Fruit fly (Drosophila melanogaster) whole organism, embryonic: Measurements from ENCODE around the gene CG13449.

Experiments used
- Asciz ChIP-seq: fragments of 200-800 bp; sonication (Bioruptor generic); optimal IDR thresholded peaks from 2 replicates; lab custom pipeline; 2017; ENCODE audit warnings: missing biosample characterization, mild to moderate bottlenecking, missing genetic modification characterization, missing genetic modification reagents
- BtbVII ChIP-seq: fragments of 200-800 bp; sonication (Bioruptor generic); optimal IDR thresholded peaks from 3 replicates; lab custom pipeline; 2017; ENCODE audit warnings: missing biosample characterization, mild to moderate bottlenecking, missing genetic modification characterization
- Bteb2 ChIP-seq: fragments of 200-800 bp; sonication (Bioruptor generic); optimal IDR thresholded peaks from 2 replicates; lab custom pipeline; 2016; ENCODE audit warnings: missing biosample characterization, missing genetic modification characterization
- CG10209 ChIP-seq: fragments of 200-800 bp; sonication (Bioruptor generic); optimal IDR thresholded peaks from 3 replicates; lab custom pipeline; 2017; ENCODE audit warnings: missing biosample characterization, mild to moderate bottlenecking, missing genetic modification characterization, missing genetic modification reagents
- CG11085 ChIP-seq: fragments of 200-800 bp; sonication (Bioruptor generic); IDR thresholded peaks from 2 replicates; pipeline ENCODE4 v1.3.6; 2022; ENCODE audit warnings: missing biosample characterization, missing genetic modification characterization
- CG11560 ChIP-seq: fragments of 200-800 bp; sonication (Bioruptor generic); IDR thresholded peaks from 3 replicates; pipeline ENCODE4 v1.3.6; 2022; ENCODE audit warnings: missing biosample characterization, missing genetic modification characterization
- CG12104 ChIP-seq: fragments of 200-800 bp; sonication (Bioruptor generic); optimal IDR thresholded peaks from 3 replicates; lab custom pipeline; 2016; ENCODE audit warnings: missing biosample characterization, missing genetic modification characterization
- CG12391 ChIP-seq: fragments of 200-800 bp; sonication (Bioruptor generic); optimal IDR thresholded peaks from 3 replicates; lab custom pipeline; 2018; ENCODE audit warnings: missing biosample characterization, mild to moderate bottlenecking, missing genetic modification characterization, moderate library complexity
- CG13296 ChIP-seq: fragments of 200-800 bp; sonication (Bioruptor generic); optimal IDR thresholded peaks from 3 replicates; lab custom pipeline; 2018; ENCODE audit warnings: missing biosample characterization, mild to moderate bottlenecking, missing genetic modification characterization
- CG1603 ChIP-seq: fragments of 200-800 bp; sonication (Bioruptor generic); optimal IDR thresholded peaks from 2 replicates; lab custom pipeline; 2019; ENCODE audit warnings: missing biosample characterization, mild to moderate bottlenecking, missing genetic modification characterization, moderate library complexity
- CG16779 ChIP-seq: fragments of 200-800 bp; sonication (Bioruptor generic); IDR thresholded peaks from 2 replicates; pipeline ENCODE4 v1.3.6; 2022; ENCODE audit warnings: missing biosample characterization, missing genetic modification characterization
- CG1792 ChIP-seq: fragments of 200-800 bp; sonication (Bioruptor generic); optimal IDR thresholded peaks from 2 replicates; lab custom pipeline; 2016; ENCODE audit warnings: missing biosample characterization, missing genetic modification characterization
- CG18011 ChIP-seq: fragments of 200-800 bp; sonication (Bioruptor generic); optimal IDR thresholded peaks from 2 replicates; lab custom pipeline; 2017; ENCODE audit warnings: missing biosample characterization, missing genetic modification characterization, mild to moderate bottlenecking, moderate library complexity, missing genotype
- CG18619 ChIP-seq: fragments of 200-800 bp; sonication (Bioruptor generic); optimal IDR thresholded peaks from 3 replicates; lab custom pipeline; 2017; ENCODE audit warnings: missing biosample characterization, mild to moderate bottlenecking, missing genetic modification characterization
- CG2199 ChIP-seq: fragments of 200-800 bp; sonication (Bioruptor generic); IDR thresholded peaks from 3 replicates; pipeline ENCODE4 v1.3.6; 2022; ENCODE audit warnings: missing biosample characterization, missing genetic modification characterization
- CG2875 ChIP-seq: fragments of 200-800 bp; sonication (Bioruptor generic); optimal IDR thresholded peaks from 2 replicates; lab custom pipeline; 2017; ENCODE audit warnings: missing biosample characterization, mild to moderate bottlenecking, missing genetic modification characterization, missing genetic modification reagents
- CG31365 ChIP-seq: fragments of 200-800 bp; sonication (Bioruptor generic); optimal IDR thresholded peaks from 2 replicates; lab custom pipeline; 2018; ENCODE audit warnings: missing biosample characterization, mild to moderate bottlenecking, missing genetic modification characterization
- CG5953 ChIP-seq: fragments of 200-800 bp; sonication (Bioruptor generic); IDR thresholded peaks from 2 replicates; pipeline ENCODE4 v1.3.6; 2022; ENCODE audit warnings: missing biosample characterization, missing genetic modification characterization
- CG6654 ChIP-seq: fragments of 200-800 bp; sonication (Bioruptor generic); optimal IDR thresholded peaks from 2 replicates; lab custom pipeline; 2017; ENCODE audit warnings: missing biosample characterization, mild to moderate bottlenecking, missing genetic modification characterization
- CG9609 ChIP-seq: fragments of 200-800 bp; sonication (Bioruptor generic); optimal IDR thresholded peaks from 3 replicates; lab custom pipeline; 2016; ENCODE audit warnings: missing biosample characterization, missing genetic modification characterization
- CG9797 ChIP-seq: fragments of 200-800 bp; sonication (Bioruptor generic); optimal IDR thresholded peaks from 3 replicates; lab custom pipeline; 2018; ENCODE audit warnings: missing biosample characterization, mild to moderate bottlenecking, missing genetic modification characterization
- CG9876 ChIP-seq: fragments of 200-800 bp; sonication (Bioruptor generic); optimal IDR thresholded peaks from 2 replicates; lab custom pipeline; 2016; ENCODE audit warnings: missing biosample characterization, missing genetic modification characterization
- D19A ChIP-seq: fragments of 200-800 bp; optimal IDR thresholded peaks from 3 replicates; lab custom pipeline; 2019; ENCODE audit warnings: missing biosample characterization, mild to moderate bottlenecking, missing genetic modification characterization, moderate library complexity
- Dek ChIP-seq: fragments of 200-800 bp; sonication (Bioruptor generic); optimal IDR thresholded peaks from 3 replicates; lab custom pipeline; 2019; ENCODE audit warnings: missing biosample characterization, mild to moderate bottlenecking, missing genetic modification characterization, moderate library complexity
- Fer3 ChIP-seq: fragments of 200-800 bp; sonication (Bioruptor generic); optimal IDR thresholded peaks from 2 replicates; lab custom pipeline; 2018; ENCODE audit warnings: missing biosample characterization, mild to moderate bottlenecking, missing genetic modification characterization, moderate library complexity
- Hr51 ChIP-seq, 2 experiments: fragments of 200-800 bp; sonication (Bioruptor generic); optimal IDR thresholded peaks; 2 replicates in 1 of 2; 3 replicates in 1 of 2; lab custom pipeline; 2016 to 2018; ENCODE audit warnings: missing biosample characterization in 2 of 2, missing genetic modification characterization in 2 of 2, mild to moderate bottlenecking in 1 of 2, moderate library complexity in 1 of 2
- MTF-1 ChIP-seq: fragments of 200-800 bp; sonication (Bioruptor generic); optimal IDR thresholded peaks from 2 replicates; lab custom pipeline; 2018; ENCODE audit warnings: missing biosample characterization, mild to moderate bottlenecking, missing genetic modification characterization, borderline replicate concordance
- Mad ChIP-seq: fragments of 200-800 bp; sonication (Bioruptor generic); optimal IDR thresholded peaks from 2 replicates; lab custom pipeline; 2016; ENCODE audit warnings: missing biosample characterization, missing genetic modification characterization
- Med ChIP-seq: fragments of 200-800 bp; sonication (Bioruptor generic); peaks from one replicate; lab custom pipeline; 2016; ENCODE audit warnings: missing biosample characterization, missing genetic modification characterization, mild to moderate bottlenecking, inconsistent platforms, moderate library complexity
- Oaz ChIP-seq: fragments of 200-800 bp; sonication (Bioruptor generic); IDR thresholded peaks from 2 replicates; pipeline ENCODE4 v1.3.6; 2022; ENCODE audit warnings: missing biosample characterization, missing genetic modification characterization
- Side ChIP-seq: fragments of 200-800 bp; sonication (Bioruptor generic); optimal IDR thresholded peaks from 2 replicates; lab custom pipeline; 2016; ENCODE audit warnings: missing biosample characterization, missing genetic modification characterization
- Taf1 ChIP-seq: fragments of 200-800 bp; sonication (Bioruptor generic); IDR thresholded peaks from 2 replicates; pipeline ENCODE4 v1.3.6; 2022; ENCODE audit warnings: missing biosample characterization, missing genetic modification characterization
- Trl ChIP-seq, 3 experiments: fragments of >200 bp in 2 of 3; fragments of 200-800 bp in 1 of 3; sonication (Bioruptor generic) in 1 of 3; optimal IDR thresholded peaks; 2 replicates in 1 of 3; 3 replicates in 2 of 3; lab custom pipeline; 2016 to 2017; ENCODE audit warnings: missing biosample characterization in 1 of 3, missing genetic modification characterization in 1 of 3
- ac ChIP-seq: fragments of 200-800 bp; sonication (Bioruptor generic); optimal IDR thresholded peaks from 3 replicates; lab custom pipeline; 2017; ENCODE audit warnings: missing biosample characterization, mild to moderate bottlenecking, missing genetic modification characterization
- al ChIP-seq: fragments of 200-800 bp; sonication (Bioruptor generic); IDR thresholded peaks from 2 replicates; pipeline ENCODE4 v1.3.6; 2022; ENCODE audit warnings: missing biosample characterization, missing genetic modification characterization
- ash1 ChIP-seq: fragments of 200-800 bp; sonication (Bioruptor generic); optimal IDR thresholded peaks from 2 replicates; lab custom pipeline; 2018; ENCODE audit warnings: missing biosample characterization, mild to moderate bottlenecking, missing genetic modification characterization
- cad ChIP-seq: fragments of >200 bp; optimal IDR thresholded peaks from 2 replicates; lab custom pipeline; 2017; ENCODE audit warnings: missing biosample characterization, missing genetic modification characterization
- chm ChIP-seq: fragments of 200-800 bp; sonication (Bioruptor generic); IDR thresholded peaks from 2 replicates; pipeline ENCODE4 v1.3.6; 2022; ENCODE audit warnings: missing biosample characterization, missing genetic modification characterization
- exex ChIP-seq: fragments of 200-800 bp; sonication (Bioruptor generic); optimal IDR thresholded peaks from 4 replicates; lab custom pipeline; 2018; ENCODE audit warnings: missing biosample characterization, mild to moderate bottlenecking, missing genetic modification characterization, moderate library complexity
- ham ChIP-seq: fragments of 200-800 bp; sonication (Bioruptor generic); IDR thresholded peaks from 2 replicates; pipeline ENCODE4 v1.3.6; 2022; ENCODE audit warnings: missing biosample characterization, missing genetic modification characterization
- onecut ChIP-seq: fragments of 200-800 bp; sonication (Bioruptor generic); IDR thresholded peaks from 2 replicates; pipeline ENCODE4 v1.3.6; 2022; ENCODE audit warnings: missing biosample characterization, missing genetic modification characterization
- pum ChIP-seq: fragments of 200-800 bp; sonication (Bioruptor generic); optimal IDR thresholded peaks from 2 replicates; lab custom pipeline; 2016; ENCODE audit warnings: missing biosample characterization, missing genetic modification characterization
- pzg ChIP-seq: fragments of 200-800 bp; sonication (Bioruptor generic); optimal IDR thresholded peaks from 3 replicates; lab custom pipeline; 2018; ENCODE audit warnings: missing biosample characterization, mild to moderate bottlenecking, missing genetic modification characterization, moderate library complexity
- run ChIP-seq: fragments of 200-800 bp; sonication (Bioruptor generic); optimal IDR thresholded peaks from 3 replicates; lab custom pipeline; 2018; ENCODE audit warnings: missing biosample characterization, mild to moderate bottlenecking, missing genetic modification characterization
- sc ChIP-seq, 3 experiments: fragments of >200 bp in 2 of 3; fragments of 200-800 bp in 1 of 3; sonication (Bioruptor generic) in 1 of 3; optimal IDR thresholded peaks; 2 replicates in 2 of 3; 3 replicates in 1 of 3; lab custom pipeline; 2017; ENCODE audit warnings: mild to moderate bottlenecking in 1 of 3, missing biosample characterization in 1 of 3, missing genetic modification characterization in 1 of 3, missing genetic modification reagents in 1 of 3
- schlank ChIP-seq: fragments of 200-800 bp; sonication (Bioruptor generic); optimal IDR thresholded peaks from 2 replicates; lab custom pipeline; 2018; ENCODE audit warnings: missing biosample characterization, mild to moderate bottlenecking, missing genetic modification characterization
- stwl ChIP-seq: fragments of 200-800 bp; sonication (Bioruptor generic); optimal IDR thresholded peaks from 3 replicates; lab custom pipeline; 2018; ENCODE audit warnings: missing biosample characterization, mild to moderate bottlenecking, missing genetic modification characterization, moderate library complexity
- zen ChIP-seq: fragments of 200-800 bp; sonication (Bioruptor generic); optimal IDR thresholded peaks from 3 replicates; lab custom pipeline; 2018; ENCODE audit warnings: missing biosample characterization, mild to moderate bottlenecking, missing genetic modification characterization, moderate library complexity
- zfh2 ChIP-seq: fragments of 200-800 bp; sonication (Bioruptor generic); optimal IDR thresholded peaks from 2 replicates; lab custom pipeline; 2016; ENCODE audit warnings: missing biosample characterization, missing genetic modification characterization

CG13449 gene

dm6 chr3L:15619626-15620247 lies 7.1 kb upstream of the CG13449 start, which contains the start of gene Phs (continued):
- TF ChIP-seq chm (GFP tag; lab: Robert Waterston, UW) (peak; percentile 93), Side (GFP tag; lab: Kevin White, UChicago) (peak; percentile 90), CG2875 (peak; percentile 51), zen (tag; lab: Kevin White, UChicago) (peak; percentile 11), Trl (optimal IDR thresholded peaks at IDR 0.05; lab: Kevin White, UChicago) (peak; percentile 90 to 92), Trl (GFP tag; optimal IDR thresholded peaks at IDR 0.05; lab: Kevin White, UChicago) (peak; percentile 92), CG12391 (peak; percentile 50), CG18011 (GFP tag; lab: Kevin White, UChicago) (peak; percentile 56), CG2199 (peak; percentile 71; the same call in 1 of the 3 replicates), onecut (GFP tag; lab: Robert Waterston, UW) (peak; percentile 72), run (no peak), ash1 (GFP tag; lab: Kevin White, UChicago) (peak; percentile 82), CG6654 (GFP tag; lab: Kevin White, UChicago) (no peak), CG12104 (GFP tag; lab: Kevin White, UChicago) (peak; percentile 22), ham (no peak), pzg (GFP tag; lab: Kevin White, UChicago) (peak; percentile 85), Dek (tag; lab: Kevin White, UChicago) (peak; percentile 12), Fer3 (peak; percentile 67), D19A (no peak), zfh2 (GFP tag; lab: Kevin White, UChicago) (peak; percentile 94), BtbVII (GFP tag; lab: Kevin White, UChicago) (peak; percentile 52), schlank (tag; lab: Kevin White, UChicago) (peak; percentile 64), CG18619 (GFP tag; lab: Kevin White, UChicago) (peak; percentile 76), Mad (peak; percentile 77), CG9609 (peak; percentile 91), CG16779 (peak; percentile 83), Taf1 (no peak), Med (GFP tag; lab: Kevin White, UChicago) (peak; percentile 99), Bteb2 (GFP tag; lab: Kevin White, UChicago) (peak; percentile 71), pum (peak; percentile 89), al (GFP tag; lab: Robert Waterston, UW) (peak; percentile 62), ac (peak; percentile 36), CG10209 (GFP tag; lab: Kevin White, UChicago) (peak; percentile 80), sc (optimal IDR thresholded peaks at IDR 0.05; lab: Kevin White, UChicago) (no peak), sc (GFP tag; optimal IDR thresholded peaks at IDR 0.05; lab: Kevin White, UChicago) (peak; percentile 36), CG11560 (tag; lab: Robert Waterston, UW) (no peak), exex (no peak), CG9876 (GFP tag; lab: Kevin White, UChicago) (peak; percentile 83), CG13296 (GFP tag; lab: Kevin White, UChicago) (peak; percentile 53), CG1792 (GFP tag; lab: Kevin White, UChicago) (peak; percentile 71), CG5953 (GFP tag; lab: Robert Waterston, UW) (peak; percentile 65), Hr51 (GFP tag; optimal IDR thresholded peaks at IDR 0.05; lab: Kevin White, UChicago) (peak; percentile 4 to 91), CG11085 (peak; percentile 88), CG9797 (GFP tag; lab: Kevin White, UChicago) (peak; percentile 52), CG31365 (peak; percentile 39), cad (GFP tag; lab: Kevin White, UChicago) (no peak), MTF-1 (GFP tag; lab: Kevin White, UChicago) (peak; percentile 79), CG1603 (peak; percentile 83), stwl (tag; lab: Kevin White, UChicago) (peak; percentile 99), Asciz (GFP tag; lab: Kevin White, UChicago) (peak; percentile 47), Oaz (GFP tag; lab: Robert Waterston, UW) (no peak)
